Worm (Caenorhabditis elegans) whole organism, late embryonic: Measurements from ENCODE around the gene rpn-6.2.

Experiments used
- Y22D7AL.16 ChIP-seq: sonication (generic microtip); optimal IDR thresholded peaks from 2 replicates; lab custom pipeline; 2016; ENCODE audit warnings: missing genetic modification characterization, missing compliant biosample characterization
- ceh-14 ChIP-seq: sonication (generic microtip); optimal IDR thresholded peaks from 2 replicates; lab custom pipeline; 2016; ENCODE audit warnings: missing genotype, missing genetic modification characterization, missing compliant biosample characterization
- nhr-11 ChIP-seq: fragments of 150-350 bp; optimal IDR thresholded peaks from 2 replicates; lab custom pipeline; 2014; ENCODE audit warnings: missing biosample characterization, missing genetic modification characterization
- sox-2 ChIP-seq: fragments of 200-800 bp; sonication (Bioruptor generic); IDR thresholded peaks from 2 replicates; pipeline ENCODE4 v1.3.6; 2022; ENCODE audit warnings: missing genetic modification reagents, missing genetic modification characterization, missing compliant biosample characterization
- unc-3 ChIP-seq, 2 experiments: fragments of 200-800 bp in 1 of 2; sonication (Bioruptor generic) in 1 of 2; sonication (generic microtip) in 1 of 2; conservative IDR thresholded peaks in 1 of 2; optimal IDR thresholded peaks in 1 of 2; 2 replicates each; pipeline versions ENCODE4 v1.3.6 to Lab custom; 2016 to 2022; ENCODE audit warnings: missing compliant biosample characterization in 2 of 2, missing genetic modification characterization in 2 of 2, missing genetic modification reagents in 1 of 2

- no peak for TF ChIP-seq sox-2 (GFP tag; lab: Robert Waterston, UW)
- TF ChIP-seq nhr-11, result no peak
- TF ChIP-seq Y22D7AL.16, result no peak
- TF ChIP-seq unc-3 (GFP tag; conservative IDR thresholded peaks at IDR 0.05; lab: Robert Waterston, UW), result no peak
- TF ChIP-seq unc-3 (tag; optimal IDR thresholded peaks at IDR 0.05; lab: Kevin White, UChicago), result no peak
- TF ChIP-seq ceh-14 (tag; lab: Kevin White, UChicago), result no peak
Measured at ce11 chrIII:9037658-9038057, 35.9 kb upstream of the rpn-6.2 start, which contains the start of gene R107.9.
